ENCODE assay signal across 4 worm cellular contexts in the genomic region with DNA sequence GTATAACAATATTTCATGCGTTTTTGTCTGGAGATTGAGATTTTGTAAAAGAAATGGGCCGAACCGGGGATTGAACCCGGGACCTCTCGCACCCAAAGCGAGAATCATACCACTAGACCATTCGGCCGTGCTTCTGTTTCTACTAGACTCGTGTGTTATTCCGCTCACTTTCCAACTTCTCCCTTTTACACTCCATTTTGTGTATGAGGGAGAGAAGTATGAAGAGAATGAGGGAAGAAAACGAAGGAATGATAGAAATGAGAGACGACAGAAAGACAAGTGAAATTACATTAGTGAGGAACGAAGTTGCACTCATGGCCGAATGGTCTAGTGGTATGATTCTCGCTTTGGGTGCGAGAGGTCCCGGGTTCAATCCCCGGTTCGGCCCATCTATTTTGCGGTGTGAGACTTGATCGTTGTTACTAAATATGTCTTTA.
A peak's percentile ranks its signal among the peaks of the same experiment; 100 is the strongest.
TF ChIP-seq lines count a peak whose summit lies in the region.

No protein-coding gene starts in this region.

TF ChIP-seq in whole organism, L2 larva, 48 proteins besides CTCF, POLR2A, EP300 and RAD21 (continues in another document):
- TF ChIP-seq lsy-2 (tag; optimal IDR thresholded peaks at IDR 0.05; lab: Kevin White, UChicago) (peak; percentile 75 to 87), nhr-11 (tag; optimal IDR thresholded peaks at IDR 0.05; lab: Kevin White, UChicago) (peak; percentile 49), zag-1 (tag; optimal IDR thresholded peaks at IDR 0.05; lab: Kevin White, UChicago) (peak; percentile 86), sem-4 (tag; optimal IDR thresholded peaks at IDR 0.05; lab: Kevin White, UChicago) (peak; percentile 88), sma-3 (GFP tag; optimal IDR thresholded peaks at IDR 0.05; lab: Kevin White, UChicago) (peak; percentile 81), elt-1 (tag; optimal IDR thresholded peaks at IDR 0.05; lab: Kevin White, UChicago) (no peak), ama-1 (optimal IDR thresholded peaks at IDR 0.05; lab: Kevin White, UChicago) (peak; percentile 5), nhr-23 (tag; optimal IDR thresholded peaks at IDR 0.05; lab: Kevin White, UChicago) (no peak), nhr-129 (tag; optimal IDR thresholded peaks at IDR 0.05; lab: Kevin White, UChicago) (peak; percentile 95), ceh-82 (tag; optimal IDR thresholded peaks at IDR 0.05; lab: Kevin White, UChicago) (peak; percentile 72), fos-1 (tag; optimal IDR thresholded peaks at IDR 0.05; lab: Kevin White, UChicago) (peak; percentile 66), nhr-21 (tag; optimal IDR thresholded peaks at IDR 0.05; lab: Kevin White, UChicago) (peak; percentile 91), skn-1 (tag; optimal IDR thresholded peaks at IDR 0.05; lab: Kevin White, UChicago) (peak; percentile 47), unc-39 (tag; optimal IDR thresholded peaks at IDR 0.05; lab: Kevin White, UChicago) (no peak), elt-3 (tag; optimal IDR thresholded peaks at IDR 0.05; lab: Kevin White, UChicago) (no peak), lin-13 (GFP tag; optimal IDR thresholded peaks at IDR 0.05; lab: Kevin White, UChicago) (peak; percentile 86), F13H6.1 (tag; optimal IDR thresholded peaks at IDR 0.05; lab: Kevin White, UChicago) (peak; percentile 94), Y55F3AM.14 (GFP tag; optimal IDR thresholded peaks at IDR 0.05; lab: Kevin White, UChicago) (peak; percentile 83), alr-1 (tag; optimal IDR thresholded peaks at IDR 0.05; lab: Kevin White, UChicago) (no peak), dmd-4 (tag; optimal IDR thresholded peaks at IDR 0.05; lab: Kevin White, UChicago) (no peak), lin-11 (tag; optimal IDR thresholded peaks at IDR 0.05; lab: Kevin White, UChicago) (peak; percentile 22), blmp-1 (tag; optimal IDR thresholded peaks at IDR 0.05; lab: Kevin White, UChicago; ENCODE audit: insufficient read depth) (peak; percentile 33)

TF ChIP-seq in whole organism, L4 larva, 104 proteins besides CTCF, POLR2A, EP300 and RAD21 (continues in another document):
- TF ChIP-seq zfp-3 (GFP tag; conservative IDR thresholded peaks at IDR 0.05; lab: Robert Waterston, UW) (peak; percentile 88), F49E8.2 (tag; optimal IDR thresholded peaks at IDR 0.05; lab: Kevin White, UChicago; ENCODE audit: borderline replicate concordance) (peak; percentile 82), sdz-12 (GFP tag; optimal IDR thresholded peaks at IDR 0.05; lab: Kevin White, UChicago) (peak; percentile 76), madf-9 (GFP tag; conservative IDR thresholded peaks at IDR 0.05; lab: Robert Waterston, UW) (peak; percentile 87), unc-39 (tag; optimal IDR thresholded peaks at IDR 0.05; lab: Kevin White, UChicago) (no peak), egl-27 (tag; optimal IDR thresholded peaks at IDR 0.05; lab: Kevin White, UChicago) (peak; percentile 74), aly-2 (tag; optimal IDR thresholded peaks at IDR 0.05; lab: Kevin White, UChicago) (no peak), jun-1 (tag; optimal IDR thresholded peaks at IDR 0.05; lab: Kevin White, UChicago) (peak; percentile 86), hlh-30 (tag; optimal IDR thresholded peaks at IDR 0.05; lab: Kevin White, UChicago; ENCODE audit: insufficient read depth) (peak; percentile 81), madf-5 (GFP tag; IDR thresholded peaks at IDR 0.05; lab: Robert Waterston, UW) (peak; percentile 57 to 84; a peak in 3 of 4 replicates), aha-1 (tag; lab: Kevin White, UChicago) (peak; percentile 98), mdl-1 (tag; optimal IDR thresholded peaks at IDR 0.05; lab: Kevin White, UChicago) (peak; percentile 47 to 74), ZK337.2 (GFP tag; IDR thresholded peaks at IDR 0.05; lab: Robert Waterston, UW) (0 out of 2 replicates have a peak, but pooled peaks have one; percentile 25), duxl-1 (tag; optimal IDR thresholded peaks at IDR 0.05; lab: Kevin White, UChicago; ENCODE audit: poor library complexity) (peak; percentile 90), Y105C5A.15 (GFP tag; IDR thresholded peaks at IDR 0.05; lab: Robert Waterston, UW) (no peak; the same call in 1 of the 2 replicates), set-16 (GFP tag; IDR thresholded peaks at IDR 0.05; lab: Robert Waterston, UW) (peak; percentile 37; the same call in 1 of the 2 replicates), ceh-28 (tag; optimal IDR thresholded peaks at IDR 0.05; lab: Kevin White, UChicago) (peak; percentile 26), T20F7.1 (GFP tag; optimal IDR thresholded peaks at IDR 0.05; lab: Kevin White, UChicago) (peak; percentile 68), attf-4 (tag; optimal IDR thresholded peaks at IDR 0.05; lab: Kevin White, UChicago) (peak; percentile 37), D1046.2 (GFP tag; IDR thresholded peaks at IDR 0.05; lab: Robert Waterston, UW) (peak; percentile 47; the same call in 1 of the 2 replicates)

TF ChIP-seq in whole organism, late embryonic, 69 proteins besides CTCF, POLR2A, EP300 and RAD21 (continues in another document):
- peak; percentile 86 for TF ChIP-seq nfya-1 (tag; optimal IDR thresholded peaks at IDR 0.05; lab: Kevin White, UChicago)
- peak; percentile 86 for TF ChIP-seq gmeb-2 (tag; optimal IDR thresholded peaks at IDR 0.05; lab: Kevin White, UChicago)
- peak; percentile 65 for TF ChIP-seq ceh-2 (tag; optimal IDR thresholded peaks at IDR 0.05; lab: Kevin White, UChicago)
- TF ChIP-seq ceh-48 (tag; optimal IDR thresholded peaks at IDR 0.05; lab: Kevin White, UChicago): peak; percentile 78
- TF ChIP-seq ceh-9 (tag; optimal IDR thresholded peaks at IDR 0.05; lab: Kevin White, UChicago): peak; percentile 82
- peak; percentile 57 for TF ChIP-seq fkh-10 (GFP tag; optimal IDR thresholded peaks at IDR 0.05; lab: Kevin White, UChicago)
- peak; percentile 78 for TF ChIP-seq unc-3 (GFP tag; conservative IDR thresholded peaks at IDR 0.05; lab: Robert Waterston, UW)
- peak; percentile 73 for TF ChIP-seq unc-3 (tag; optimal IDR thresholded peaks at IDR 0.05; lab: Kevin White, UChicago)
- TF ChIP-seq unc-55 (GFP tag; optimal IDR thresholded peaks at IDR 0.05; lab: Kevin White, UChicago): peak; percentile 71
- TF ChIP-seq sox-4 (tag; optimal IDR thresholded peaks at IDR 0.05; lab: Kevin White, UChicago): peak; percentile 92
- TF ChIP-seq K09A11.1 (tag; optimal IDR thresholded peaks at IDR 0.05; lab: Kevin White, UChicago; ENCODE audit: insufficient read depth): peak; percentile 60
- peak; percentile 84 for TF ChIP-seq fkh-6 (tag; optimal IDR thresholded peaks at IDR 0.05; lab: Kevin White, UChicago)
- TF ChIP-seq lin-11 (tag; optimal IDR thresholded peaks at IDR 0.05; lab: Kevin White, UChicago): peak; percentile 77
- TF ChIP-seq ceh-19 (GFP tag; optimal IDR thresholded peaks at IDR 0.05; lab: Kevin White, UChicago): peak; percentile 92
- TF ChIP-seq pha-4 (tag; optimal IDR thresholded peaks at IDR 0.05; lab: Kevin White, UChicago): no peak
- TF ChIP-seq tbx-2 (tag; optimal IDR thresholded peaks at IDR 0.05; lab: Kevin White, UChicago): peak; percentile 82
- peak; percentile 83 for TF ChIP-seq pha-2 (tag; optimal IDR thresholded peaks at IDR 0.05; lab: Kevin White, UChicago)
- TF ChIP-seq Y22D7AL.16 (tag; optimal IDR thresholded peaks at IDR 0.05; lab: Kevin White, UChicago): peak; percentile 72
- TF ChIP-seq ceh-31 (tag; optimal IDR thresholded peaks at IDR 0.05; lab: Kevin White, UChicago): peak; percentile 84
- peak; percentile 79 for TF ChIP-seq K02D7.2 (tag; optimal IDR thresholded peaks at IDR 0.05; lab: Kevin White, UChicago)
- TF ChIP-seq zip-5 (tag; optimal IDR thresholded peaks at IDR 0.05; lab: Kevin White, UChicago): peak; percentile 36
- TF ChIP-seq syd-9 (tag; optimal IDR thresholded peaks at IDR 0.05; lab: Kevin White, UChicago): peak; percentile 86
- TF ChIP-seq ceh-6 (GFP tag; optimal IDR thresholded peaks at IDR 0.05; lab: Kevin White, UChicago): peak; percentile 86

TF ChIP-seq in whole organism, mixed stage, embryonic, 35 proteins besides CTCF, POLR2A, EP300 and RAD21 (continues in another document):
- TF ChIP-seq mls-2 (tag; optimal IDR thresholded peaks at IDR 0.05; lab: Kevin White, UChicago) (peak; percentile 89), lsy-2 (tag; optimal IDR thresholded peaks at IDR 0.05; lab: Kevin White, UChicago) (peak; percentile 50), mab-5 (tag; optimal IDR thresholded peaks at IDR 0.05; lab: Kevin White, UChicago) (no peak), mep-1 (tag; optimal IDR thresholded peaks at IDR 0.05; lab: Kevin White, UChicago) (peak; percentile 49), nhr-28 (tag; optimal IDR thresholded peaks at IDR 0.05; lab: Kevin White, UChicago) (peak; percentile 72), ceh-83 (GFP tag; optimal IDR thresholded peaks at IDR 0.05; lab: Kevin White, UChicago) (peak; percentile 63), zip-8 (tag; optimal IDR thresholded peaks at IDR 0.05; lab: Kevin White, UChicago) (no peak), nhr-2 (tag; optimal IDR thresholded peaks at IDR 0.05; lab: Kevin White, UChicago) (no peak), M03D4.4 (tag; optimal IDR thresholded peaks at IDR 0.05; lab: Kevin White, UChicago) (peak; percentile 91), lin-32 (GFP tag; optimal IDR thresholded peaks at IDR 0.05; lab: Kevin White, UChicago) (peak; percentile 87), hlh-1 (tag; optimal IDR thresholded peaks at IDR 0.05; lab: Kevin White, UChicago) (peak; percentile 65), unc-120 (tag; optimal IDR thresholded peaks at IDR 0.05; lab: Kevin White, UChicago; ENCODE audit: poor library complexity, severe bottlenecking) (peak; percentile 96), flh-1 (GFP tag; optimal IDR thresholded peaks at IDR 0.05; lab: Kevin White, UChicago) (peak; percentile 67), sptf-1 (tag; optimal IDR thresholded peaks at IDR 0.05; lab: Kevin White, UChicago) (peak; percentile 93), lin-13 (tag; optimal IDR thresholded peaks at IDR 0.05; lab: Kevin White, UChicago) (peak; percentile 34), ceh-39 (tag; optimal IDR thresholded peaks at IDR 0.05; lab: Kevin White, UChicago) (no peak), blmp-1 (tag; optimal IDR thresholded peaks at IDR 0.05; lab: Kevin White, UChicago) (no peak), pha-4 (tag; optimal IDR thresholded peaks at IDR 0.05; lab: Kevin White, UChicago) (peak; percentile 33), cnd-1 (tag; optimal IDR thresholded peaks at IDR 0.05; lab: Kevin White, UChicago) (peak; percentile 71), nhr-76 (tag; optimal IDR thresholded peaks at IDR 0.05; lab: Kevin White, UChicago) (no peak), tbx-8 (GFP tag; optimal IDR thresholded peaks at IDR 0.05; lab: Kevin White, UChicago) (peak; percentile 84), drap-1 (GFP tag; optimal IDR thresholded peaks at IDR 0.05; lab: Kevin White, UChicago) (peak; percentile 95), elt-3 (tag; optimal IDR thresholded peaks at IDR 0.05; lab: Kevin White, UChicago) (peak; percentile 57), nhr-12 (tag; optimal IDR thresholded peaks at IDR 0.05; lab: Kevin White, UChicago) (peak; percentile 34), ham-2 (GFP tag; optimal IDR thresholded peaks at IDR 0.05; lab: Kevin White, UChicago) (peak; percentile 83), unc-39 (tag; optimal IDR thresholded peaks at IDR 0.05; lab: Kevin White, UChicago) (peak; percentile 28), unc-62 (GFP tag; optimal IDR thresholded peaks at IDR 0.05; lab: Kevin White, UChicago) (peak; percentile 78), bed-3 (GFP tag; optimal IDR thresholded peaks at IDR 0.05; lab: Kevin White, UChicago) (peak; percentile 84)
